Worm (Caenorhabditis elegans): ENCODE measurements around the gene C25D7.9.
"Not testable (repeated sequence)": the region's sequence is repeated elsewhere in the genome, so short reads cannot be mapped to it uniquely, and the experiment has no call there.

Gene C25D7.9

DNA sequence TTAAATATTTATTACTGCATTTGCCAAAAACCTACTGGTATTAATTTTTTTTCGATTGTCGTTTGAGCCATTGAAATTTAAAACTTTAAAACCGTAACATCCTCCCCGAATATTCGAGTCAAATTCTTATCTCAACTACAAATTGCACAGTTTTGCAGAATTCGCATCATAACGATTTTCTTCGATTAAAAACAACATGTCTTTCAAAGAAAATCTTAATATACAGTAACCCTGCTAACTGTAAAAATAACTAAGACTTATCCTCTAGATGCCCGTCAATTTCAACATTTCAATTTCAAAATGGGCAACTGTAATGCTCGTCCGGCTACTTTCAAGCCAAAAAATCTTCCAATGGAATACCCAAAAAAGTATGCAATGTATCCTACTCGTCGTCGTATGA is 44.2 kb upstream of the C25D7.9 start, which contains the start of gene F14H8.5:
Gene F14H8.5 (plus strand): TSS at position 301 of the 400 bp plus-strand sequence.
- no peak for TF ChIP-seq C34F6.9 (tag; optimal IDR thresholded peaks at IDR 0.05)
- no peak for TF ChIP-seq skn-1 (tag; optimal IDR thresholded peaks at IDR 0.05)
- TF ChIP-seq elt-3 (tag; optimal IDR thresholded peaks at IDR 0.05) = no peak
- no peak for TF ChIP-seq ztf-4 (tag; optimal IDR thresholded peaks at IDR 0.05)
- no peak for TF ChIP-seq nhr-21 (tag; optimal IDR thresholded peaks at IDR 0.05)

DNA sequence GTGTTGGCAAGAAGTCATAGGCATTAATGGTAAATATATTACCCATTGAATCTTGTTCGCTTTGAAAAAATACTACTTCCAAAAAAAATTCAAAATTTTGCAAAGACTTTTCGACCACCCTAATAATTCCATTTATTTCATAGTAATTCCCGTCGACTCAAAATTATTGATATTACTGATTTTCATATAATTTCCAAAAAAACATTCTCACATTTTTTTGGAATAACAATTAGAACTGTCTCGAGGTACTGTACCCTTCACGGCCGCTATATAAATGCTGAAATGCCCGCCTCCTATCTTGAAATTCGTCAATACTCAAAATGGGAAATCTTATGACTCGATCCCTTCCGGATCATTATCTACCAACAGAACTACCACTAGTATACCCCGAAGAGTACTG is 41.4 kb upstream of the C25D7.9 start, which contains the start of gene F14H8.4:
Gene F14H8.4 (plus strand): TSS at position 301 of the 400 bp plus-strand sequence.
- TF ChIP-seq sem-4 (tag; optimal IDR thresholded peaks at IDR 0.05) (no peak), aly-2 (tag; optimal IDR thresholded peaks at IDR 0.05) (no peak), nhr-12 (tag; optimal IDR thresholded peaks at IDR 0.05) (no peak), nhr-11 (tag; optimal IDR thresholded peaks at IDR 0.05) (no peak)

DNA sequence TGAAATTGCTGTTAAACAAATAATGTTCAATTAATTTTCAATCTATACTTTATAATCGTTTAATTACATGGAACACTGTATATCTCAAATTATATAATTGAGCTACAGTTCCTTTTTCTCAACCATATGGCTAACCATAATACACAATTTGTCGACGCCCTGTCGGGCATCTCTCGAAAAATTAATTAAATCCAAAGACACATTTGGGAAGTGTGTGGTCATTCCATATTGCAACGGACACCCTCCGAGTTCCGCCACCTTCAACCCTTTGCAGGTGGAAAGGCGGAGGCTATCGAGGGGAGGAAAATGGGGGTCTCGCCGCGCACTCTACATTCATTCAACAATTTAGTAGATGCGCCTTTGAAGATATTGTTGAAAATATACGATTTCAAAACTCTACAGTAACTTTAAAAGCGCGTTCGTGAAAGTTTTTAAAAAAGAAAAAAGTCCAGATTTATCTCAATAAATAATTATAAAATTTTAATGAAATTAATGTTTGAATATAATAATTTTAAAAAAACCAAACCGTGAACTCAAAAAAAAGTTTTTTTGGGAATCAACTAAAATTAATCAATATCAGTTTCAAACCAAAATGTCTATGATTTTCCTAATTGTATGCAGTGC is 35.9 kb upstream of the C25D7.9 start, which contains the start of gene F14H8.8:
Gene F14H8.8 (plus strand): TSS at position 574 of the 624 bp plus-strand sequence.
- TF ChIP-seq sma-3 (GFP tag; optimal IDR thresholded peaks at IDR 0.05) (peak; percentile 64), snpc-4 (tag; optimal IDR thresholded peaks at IDR 0.05) (peak; percentile 94), mbf-1 (tag; optimal IDR thresholded peaks at IDR 0.05) (no peak), fos-1 (tag; optimal IDR thresholded peaks at IDR 0.05) (peak; percentile 11), ceh-16 (tag; optimal IDR thresholded peaks at IDR 0.05) (peak; percentile 9), egl-27 (tag; optimal IDR thresholded peaks at IDR 0.05) (no peak), nhr-129 (tag; optimal IDR thresholded peaks at IDR 0.05) (no peak), ztf-4 (tag; optimal IDR thresholded peaks at IDR 0.05) (no peak), gmeb-1 (tag; optimal IDR thresholded peaks at IDR 0.05) (peak; percentile 10), nhr-21 (tag; optimal IDR thresholded peaks at IDR 0.05) (peak; percentile 18), R02D3.7 (tag; optimal IDR thresholded peaks at IDR 0.05) (no peak), nhr-77 (tag; optimal IDR thresholded peaks at IDR 0.05) (no peak)

DNA sequence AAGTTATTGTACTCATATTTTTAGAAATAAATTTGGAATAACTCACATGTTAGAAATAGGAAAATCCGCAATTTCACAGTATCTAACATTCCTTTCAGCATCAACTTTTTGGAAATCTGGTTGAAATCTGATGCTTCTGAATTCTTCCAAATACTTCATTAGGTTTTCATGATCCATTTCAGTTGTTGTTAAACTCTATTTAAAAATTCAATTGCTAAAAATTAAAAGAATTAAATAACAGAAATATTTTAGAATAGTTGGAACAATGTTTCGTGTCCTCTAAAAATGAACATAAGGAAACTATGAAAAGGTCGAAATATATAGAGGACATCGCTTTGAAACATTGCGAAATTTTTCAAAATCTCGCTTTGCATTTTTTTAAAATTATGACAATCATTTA is 33.6 kb upstream of the C25D7.9 start, which contains the start of gene cng-1:
Gene cng-1 (minus strand): TSS at position 101 of the 400 bp plus-strand sequence.
- TF ChIP-seq ceh-16, ztf-4, skn-1 (tag; optimal IDR thresholded peaks at IDR 0.05): not testable (repeated sequence)

DNA sequence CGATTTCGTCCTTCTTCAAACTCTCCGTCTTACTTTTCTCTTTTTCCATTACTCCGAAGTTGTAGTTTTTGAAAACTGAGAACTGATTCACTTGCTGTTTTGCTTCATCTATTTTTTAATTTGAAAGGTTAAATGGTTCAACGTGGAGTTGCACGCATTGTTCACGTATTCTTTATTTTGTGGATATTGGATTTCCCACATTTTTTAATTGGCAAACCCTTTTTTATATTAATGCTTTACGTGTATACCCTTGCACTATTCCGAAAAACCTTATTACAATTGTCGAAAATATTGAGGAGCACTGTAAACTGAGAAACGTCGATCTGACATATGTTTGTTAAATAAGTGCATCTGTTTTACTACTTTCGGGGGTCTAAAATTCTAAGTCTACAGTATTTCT is 28.2 kb upstream of the C25D7.9 start, which contains the start of gene melo-3:
Gene melo-3 (minus strand): TSS at position 101 of the 400 bp plus-strand sequence.
- TF ChIP-seq mdl-1, lin-11, egl-27 (tag; optimal IDR thresholded peaks at IDR 0.05): not testable (repeated sequence)

DNA sequence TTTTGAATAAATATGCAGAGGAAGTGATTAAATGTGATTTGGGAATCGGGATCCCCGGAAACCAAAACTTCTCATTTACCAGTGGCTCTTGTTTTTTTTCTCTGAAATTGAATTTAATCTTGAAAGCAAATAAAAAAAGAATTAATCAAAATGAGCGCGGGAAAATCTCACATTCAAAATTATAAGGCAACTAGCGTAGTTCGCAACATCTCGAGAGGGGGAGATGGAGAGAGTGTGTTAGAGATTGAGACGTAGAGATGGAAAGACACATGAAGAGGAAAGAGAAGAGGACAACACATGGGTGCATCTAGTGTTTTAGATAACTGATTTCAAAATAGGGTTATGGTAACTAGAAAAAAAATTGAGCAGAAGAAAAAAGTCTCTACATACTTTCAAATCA is 16.8 kb upstream of the C25D7.9 start, which contains the start of gene sdc-3:
Gene sdc-3 (minus strand): TSS at position 101 of the 400 bp plus-strand sequence.
- TF ChIP-seq lin-13 (GFP tag; optimal IDR thresholded peaks at IDR 0.05) = no peak
- TF ChIP-seq ceh-16 (tag; optimal IDR thresholded peaks at IDR 0.05) = no peak
- TF ChIP-seq C34F6.9 (tag; optimal IDR thresholded peaks at IDR 0.05) = peak; percentile 28
- TF ChIP-seq blmp-1 (tag; optimal IDR thresholded peaks at IDR 0.05; ENCODE audit: insufficient read depth) = no peak
- no peak for TF ChIP-seq unc-39 (tag; optimal IDR thresholded peaks at IDR 0.05)
- no peak for TF ChIP-seq nhr-77 (tag; optimal IDR thresholded peaks at IDR 0.05)
- no peak for TF ChIP-seq snpc-4 (tag; optimal IDR thresholded peaks at IDR 0.05)
- TF ChIP-seq fos-1 (tag; optimal IDR thresholded peaks at IDR 0.05) = peak; percentile 18
- no peak for TF ChIP-seq elt-3 (tag; optimal IDR thresholded peaks at IDR 0.05)
- no peak for TF ChIP-seq nhr-25 (tag; optimal IDR thresholded peaks at IDR 0.05)
- no peak for TF ChIP-seq mdl-1 (tag; optimal IDR thresholded peaks at IDR 0.05)

DNA sequence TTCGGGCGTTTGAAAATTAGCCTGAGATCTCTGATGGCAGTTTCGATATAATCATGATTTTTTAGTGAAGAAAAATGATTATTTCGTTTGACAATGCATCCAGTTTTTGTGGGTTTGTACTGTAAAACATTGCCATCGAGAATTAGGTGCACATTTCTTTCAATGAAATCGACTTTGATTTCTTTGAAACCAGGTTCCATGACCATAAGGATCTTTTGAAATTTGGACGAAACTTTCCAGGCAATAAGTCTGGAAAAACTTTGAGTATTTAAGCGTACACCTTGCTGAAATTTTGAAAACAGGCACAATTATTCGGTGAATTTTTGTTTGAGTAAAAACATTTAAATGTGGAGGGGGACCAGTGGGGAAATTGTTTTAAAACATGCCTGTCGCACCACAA is 13.2 kb upstream of the C25D7.9 start:
- no peak for TF ChIP-seq snpc-4 (tag; optimal IDR thresholded peaks at IDR 0.05)
- TF ChIP-seq alr-1 (tag; optimal IDR thresholded peaks at IDR 0.05) = no peak
- no peak for TF ChIP-seq mbf-1 (tag; optimal IDR thresholded peaks at IDR 0.05)
- no peak for TF ChIP-seq blmp-1 (tag; optimal IDR thresholded peaks at IDR 0.05; ENCODE audit: insufficient read depth)
- TF ChIP-seq sma-3 (GFP tag; optimal IDR thresholded peaks at IDR 0.05) = no peak
